Fruit fly (Drosophila melanogaster) whole organism, prepupa: ENCODE results near the gene CG6310.

Experiments
- Blimp-1 ChIP-seq: fragments of 200-800 bp; sonication (Bioruptor generic); optimal IDR thresholded peaks from 3 replicates; lab custom pipeline; 2017; ENCODE audit warnings: missing biosample characterization, missing genetic modification characterization, mild to moderate bottlenecking, moderate library complexity, missing genetic modification reagents
- CG10631 ChIP-seq: fragments of 200-800 bp; sonication (Bioruptor generic); optimal IDR thresholded peaks from 2 replicates; lab custom pipeline; 2016; ENCODE audit warnings: missing biosample characterization, missing genetic modification characterization
- CG10669 ChIP-seq: fragments of 200-800 bp; sonication (Bioruptor generic); optimal IDR thresholded peaks from 3 replicates; lab custom pipeline; 2018; ENCODE audit warnings: missing biosample characterization, mild to moderate bottlenecking, missing genetic modification characterization, moderate library complexity
- CG11762 ChIP-seq: fragments of 200-800 bp; sonication (Bioruptor generic); optimal IDR thresholded peaks from 3 replicates; lab custom pipeline; 2016; ENCODE audit warnings: missing biosample characterization, missing genetic modification characterization; ENCODE audit not compliant: insufficient read depth
- CG15336 ChIP-seq: fragments of 200-800 bp; sonication (Bioruptor generic); IDR thresholded peaks from 2 replicates; pipeline ENCODE4 v1.3.6; 2022; ENCODE audit warnings: missing biosample characterization, missing genetic modification characterization
- CG1621 ChIP-seq: fragments of 200-800 bp; sonication (Bioruptor generic); optimal IDR thresholded peaks from 3 replicates; lab custom pipeline; 2018; ENCODE audit warnings: missing biosample characterization, mild to moderate bottlenecking, missing genetic modification characterization
- CG16779 ChIP-seq: fragments of 200-800 bp; sonication (Bioruptor generic); optimal IDR thresholded peaks from 3 replicates; lab custom pipeline; 2017; ENCODE audit warnings: missing biosample characterization, mild to moderate bottlenecking, missing genetic modification characterization
- CG31627 ChIP-seq: fragments of 200-800 bp; sonication (Bioruptor generic); optimal IDR thresholded peaks from 3 replicates; lab custom pipeline; 2016; ENCODE audit warnings: missing biosample characterization, missing genetic modification characterization
- CG32006 ChIP-seq: fragments of 200-800 bp; sonication (Bioruptor generic); optimal IDR thresholded peaks from 3 replicates; lab custom pipeline; 2017; ENCODE audit warnings: missing biosample characterization, mild to moderate bottlenecking, missing genetic modification characterization
- CG34406 ChIP-seq: fragments of 200-800 bp; sonication (Bioruptor generic); optimal IDR thresholded peaks from 3 replicates; lab custom pipeline; 2016; ENCODE audit warnings: missing biosample characterization, missing genetic modification characterization
- CG4318 ChIP-seq: fragments of 200-800 bp; sonication (Bioruptor generic); optimal IDR thresholded peaks from 3 replicates; lab custom pipeline; 2017; ENCODE audit warnings: missing biosample characterization, mild to moderate bottlenecking, missing genetic modification characterization
- CG6792 ChIP-seq: fragments of 200-800 bp; sonication (Bioruptor generic); optimal IDR thresholded peaks from 3 replicates; lab custom pipeline; 2016; ENCODE audit warnings: missing biosample characterization, missing genetic modification characterization
- CG6808 ChIP-seq: fragments of 200-800 bp; sonication (Bioruptor generic); optimal IDR thresholded peaks from 3 replicates; lab custom pipeline; 2017; ENCODE audit warnings: missing biosample characterization, missing genetic modification characterization, mild to moderate bottlenecking, moderate library complexity, missing genetic modification reagents
- CG6854 ChIP-seq: fragments of 200-800 bp; sonication (Bioruptor generic); optimal IDR thresholded peaks from 2 replicates; lab custom pipeline; 2017; ENCODE audit warnings: missing biosample characterization, mild to moderate bottlenecking, missing genetic modification characterization
- CG8119 ChIP-seq: fragments of 200-800 bp; sonication (Bioruptor generic); IDR thresholded peaks from 3 replicates; pipeline ENCODE4 v1.3.6; 2022; ENCODE audit warnings: missing biosample characterization, missing genetic modification characterization
- CG8319 ChIP-seq: fragments of 200-800 bp; sonication (Bioruptor generic); optimal IDR thresholded peaks from 3 replicates; lab custom pipeline; 2016; ENCODE audit warnings: missing biosample characterization, missing genetic modification characterization
- CG8632 ChIP-seq: fragments of 200-800 bp; sonication (Bioruptor generic); optimal IDR thresholded peaks from 3 replicates; lab custom pipeline; 2016; ENCODE audit warnings: missing biosample characterization, missing genetic modification characterization
- CG9139 ChIP-seq: fragments of 200-800 bp; sonication (Bioruptor generic); optimal IDR thresholded peaks from 3 replicates; lab custom pipeline; 2017; ENCODE audit warnings: missing biosample characterization, mild to moderate bottlenecking, missing genetic modification characterization
- Eip75B ChIP-seq: fragments of 200-800 bp; sonication (Bioruptor generic); optimal IDR thresholded peaks from 3 replicates; lab custom pipeline; 2016; ENCODE audit warnings: missing biosample characterization, missing genetic modification characterization
- Eip78C ChIP-seq: fragments of 200-800 bp; sonication (Bioruptor generic); peaks from one replicate; lab custom pipeline; 2016; ENCODE audit warnings: missing biosample characterization, missing genetic modification characterization
- Eip93F ChIP-seq: fragments of 200-800 bp; sonication (Bioruptor generic); optimal IDR thresholded peaks from 2 replicates; lab custom pipeline; 2016; ENCODE audit warnings: missing biosample characterization, mild to moderate bottlenecking, missing genetic modification characterization
- Ets21C ChIP-seq: fragments of 200-800 bp; sonication (Bioruptor generic); optimal IDR thresholded peaks from 3 replicates; lab custom pipeline; 2016; ENCODE audit warnings: missing biosample characterization, missing genetic modification characterization
- Ets96B ChIP-seq: fragments of 200-800 bp; optimal IDR thresholded peaks from 2 replicates; lab custom pipeline; 2019; ENCODE audit warnings: missing biosample characterization, mild to moderate bottlenecking, missing genetic modification characterization, moderate library complexity
- Gug ChIP-seq: fragments of 200-800 bp; sonication (Bioruptor generic); IDR thresholded peaks from 2 replicates; pipeline ENCODE4 v1.3.6; 2022; ENCODE audit warnings: missing biosample characterization, missing genetic modification characterization
- Hr38 ChIP-seq: sonication (Bioruptor generic); optimal IDR thresholded peaks from 2 replicates; lab custom pipeline; 2016; ENCODE audit warnings: missing biosample characterization, missing genetic modification characterization
- Hr4 ChIP-seq: fragments of 200-800 bp; sonication (Bioruptor generic); optimal IDR thresholded peaks from 3 replicates; lab custom pipeline; 2016; ENCODE audit warnings: missing biosample characterization, missing genetic modification characterization
- Met ChIP-seq: fragments of 200-800 bp; sonication (Bioruptor generic); optimal IDR thresholded peaks from 3 replicates; lab custom pipeline; 2016; ENCODE audit warnings: missing biosample characterization, missing genetic modification characterization
- OdsH ChIP-seq: fragments of 200-800 bp; sonication (Bioruptor generic); optimal IDR thresholded peaks from 3 replicates; lab custom pipeline; 2016; ENCODE audit warnings: missing biosample characterization, missing genetic modification characterization
- Sox102F ChIP-seq: fragments of 200-800 bp; sonication (Bioruptor generic); optimal IDR thresholded peaks from 2 replicates; lab custom pipeline; 2016; ENCODE audit warnings: missing biosample characterization, mild to moderate bottlenecking, missing genetic modification characterization
- Sox14 ChIP-seq: fragments of 200-800 bp; sonication (Bioruptor generic); optimal IDR thresholded peaks from 3 replicates; lab custom pipeline; 2016; ENCODE audit warnings: missing biosample characterization, missing genetic modification characterization
- Sox15 ChIP-seq: fragments of 200-800 bp; sonication (Bioruptor generic); optimal IDR thresholded peaks from 3 replicates; lab custom pipeline; 2016; ENCODE audit warnings: missing biosample characterization, missing genetic modification characterization
- acj6 ChIP-seq: fragments of 200-800 bp; sonication (Bioruptor generic); optimal IDR thresholded peaks from 3 replicates; lab custom pipeline; 2016; ENCODE audit warnings: missing biosample characterization, missing genetic modification characterization
- cyc ChIP-seq: fragments of 200-800 bp; sonication (Bioruptor generic); optimal IDR thresholded peaks from 3 replicates; lab custom pipeline; 2016; ENCODE audit warnings: missing biosample characterization, missing genetic modification characterization
- dac ChIP-seq: fragments of 200-800 bp; sonication (Bioruptor generic); optimal IDR thresholded peaks from 2 replicates; lab custom pipeline; 2017; ENCODE audit warnings: missing biosample characterization, mild to moderate bottlenecking, missing genetic modification characterization
- dsx ChIP-seq: fragments of 200-800 bp; optimal IDR thresholded peaks from 3 replicates; lab custom pipeline; 2019; ENCODE audit warnings: missing biosample characterization, mild to moderate bottlenecking, missing genetic modification characterization, moderate library complexity; ENCODE audit not compliant: poor library complexity, severe bottlenecking
- esn ChIP-seq: fragments of 200-800 bp; sonication (Bioruptor generic); optimal IDR thresholded peaks from 2 replicates; lab custom pipeline; 2016; ENCODE audit warnings: missing biosample characterization, mild to moderate bottlenecking, missing genetic modification characterization, moderate library complexity
- fd59A ChIP-seq: fragments of 200-800 bp; sonication (Bioruptor generic); optimal IDR thresholded peaks from 2 replicates; lab custom pipeline; 2017; ENCODE audit warnings: missing biosample characterization, mild to moderate bottlenecking, missing genetic modification characterization, missing genetic modification reagents
- fd85E ChIP-seq: fragments of 200-800 bp; sonication (Bioruptor generic); optimal IDR thresholded peaks from 3 replicates; lab custom pipeline; 2016; ENCODE audit warnings: missing biosample characterization, missing genetic modification characterization
- pdm3 ChIP-seq: fragments of 200-800 bp; sonication (Bioruptor generic); optimal IDR thresholded peaks from 3 replicates; lab custom pipeline; 2016; ENCODE audit warnings: missing biosample characterization, missing genetic modification characterization
- salr ChIP-seq, 2 experiments: fragments of 200-800 bp; sonication (Bioruptor generic); optimal IDR thresholded peaks; 3 replicates each; lab custom pipeline; 2016 to 2018; ENCODE audit warnings: missing biosample characterization in 2 of 2, missing genetic modification characterization in 2 of 2, mild to moderate bottlenecking in 1 of 2
- spab ChIP-seq: fragments of 200-800 bp; sonication (Bioruptor generic); optimal IDR thresholded peaks from 2 replicates; lab custom pipeline; 2017; ENCODE audit warnings: missing biosample characterization, mild to moderate bottlenecking, missing genetic modification characterization, missing genetic modification reagents
- svp ChIP-seq: fragments of 200-800 bp; sonication (Bioruptor generic); peaks from one replicate; lab custom pipeline; 2016; ENCODE audit warnings: missing biosample characterization, missing genetic modification characterization
- topi ChIP-seq: fragments of 200-800 bp; sonication (Bioruptor generic); optimal IDR thresholded peaks from 3 replicates; lab custom pipeline; 2016; ENCODE audit warnings: missing biosample characterization, missing genetic modification characterization
- vri ChIP-seq: fragments of 200-800 bp; sonication (Bioruptor generic); optimal IDR thresholded peaks from 3 replicates; lab custom pipeline; 2016; ENCODE audit warnings: missing biosample characterization, mild to moderate bottlenecking, missing genetic modification characterization

The CG6310 gene

DNA sequence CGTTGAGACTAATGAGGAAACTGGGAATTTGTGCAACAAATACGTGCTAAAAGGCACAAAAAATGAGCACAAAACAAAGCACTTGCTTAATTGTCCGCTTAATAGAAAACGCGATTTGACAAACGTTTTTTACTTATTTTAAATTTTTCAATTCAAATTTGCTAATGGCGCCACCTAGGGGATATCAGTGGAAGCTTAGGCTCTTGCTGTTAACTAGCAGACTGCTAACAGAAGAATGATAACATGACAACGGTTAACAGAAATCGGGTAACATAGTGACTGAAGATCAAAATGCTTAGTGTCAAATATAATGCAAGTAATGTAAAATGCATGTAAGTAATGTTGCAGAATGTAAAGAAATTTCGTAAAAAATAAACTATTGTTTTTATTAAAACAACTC is 28.5 kb downstream of the CG6310 start:
- TF ChIP-seq fd59A (GFP tag; lab: Kevin White, UChicago) (no peak), CG4318 (GFP tag; lab: Kevin White, UChicago) (no peak), CG1621 (tag; lab: Kevin White, UChicago) (no peak), topi (GFP tag; lab: Kevin White, UChicago) (no peak), Sox15 (GFP tag; lab: Kevin White, UChicago) (no peak), Hr4 (GFP tag; lab: Kevin White, UChicago) (no peak), CG16779 (no peak), Eip78C (GFP tag; lab: Kevin White, UChicago) (no peak), CG32006 (GFP tag; lab: Kevin White, UChicago) (no peak), salr (GFP tag; optimal IDR thresholded peaks at IDR 0.05; lab: Kevin White, UChicago) (no peak), CG34406 (GFP tag; lab: Kevin White, UChicago) (no peak), CG9139 (GFP tag; lab: Kevin White, UChicago) (no peak)
- TF ChIP-seq, all 60 proteins: peak for 0

DNA sequence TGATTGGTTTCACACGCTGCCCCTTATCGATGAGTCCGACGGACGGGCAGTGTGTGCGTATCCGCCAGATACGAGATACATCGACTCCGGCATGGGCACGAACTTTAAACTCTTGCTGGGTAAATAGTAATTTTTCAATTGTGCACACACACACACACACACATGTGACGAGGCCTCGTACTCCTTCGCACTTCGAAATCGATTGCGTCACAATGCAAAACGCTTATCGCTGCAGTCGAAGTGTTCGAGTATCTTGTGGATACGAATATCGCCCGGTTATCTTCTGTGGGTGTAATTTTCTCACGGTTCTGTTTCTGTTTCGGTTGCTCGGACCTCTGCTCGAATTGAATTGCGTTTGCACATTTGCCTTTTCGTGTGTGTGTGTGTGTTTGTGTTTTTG is 34.6 kb downstream of the CG6310 start:
- TF ChIP-seq acj6 (no peak), vri (GFP tag; lab: Kevin White, UChicago) (peak; percentile 63)

DNA sequence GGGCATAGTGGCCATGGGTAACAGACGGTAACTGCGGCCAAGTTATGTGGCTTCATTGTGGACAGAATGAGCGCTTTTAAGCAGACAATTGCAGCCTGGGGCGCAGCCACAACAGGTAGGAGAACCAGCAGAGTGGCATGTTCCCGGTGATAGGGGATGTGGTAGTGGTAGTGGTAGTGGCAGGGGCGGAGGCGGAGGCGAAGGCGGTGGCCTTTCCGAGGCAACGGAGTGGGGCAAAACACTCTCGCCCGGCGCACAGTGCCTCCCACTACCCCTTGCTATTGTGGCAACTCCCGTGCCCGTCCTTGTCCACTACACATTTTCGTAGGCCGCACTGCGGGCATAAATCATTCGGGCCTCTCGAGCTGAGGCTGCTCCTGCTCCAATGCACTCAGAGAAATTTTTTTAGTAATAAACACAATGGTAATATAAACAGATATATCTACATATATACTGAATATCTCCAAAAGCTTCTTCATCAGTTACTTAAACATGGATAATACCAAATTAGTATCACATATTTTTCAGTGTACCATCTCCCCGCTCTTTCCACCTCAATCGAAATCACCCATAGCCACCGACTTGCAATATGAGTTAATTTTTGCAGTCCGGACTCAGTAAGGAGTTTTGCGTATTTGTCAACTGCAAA is 36.2 kb downstream of the CG6310 start:
- peak; percentile 64 for TF ChIP-seq fd59A (GFP tag; lab: Kevin White, UChicago)
- peak; percentile 82 for TF ChIP-seq dsx
- TF ChIP-seq Sox102F (GFP tag; lab: Kevin White, UChicago), result peak; percentile 56
- peak; percentile 69 for TF ChIP-seq Sox14 (GFP tag; lab: Kevin White, UChicago)
- peak; percentile 31 for TF ChIP-seq CG8319 (GFP tag; lab: Kevin White, UChicago)
- TF ChIP-seq Eip75B (GFP tag; lab: Kevin White, UChicago), result peak; percentile 79
- TF ChIP-seq Hr4 (GFP tag; lab: Kevin White, UChicago), result peak; percentile 89
- no peak for TF ChIP-seq Eip93F (GFP tag; lab: Kevin White, UChicago)
- peak; percentile 59 for TF ChIP-seq CG8632 (GFP tag; lab: Kevin White, UChicago)
- peak; percentile 80 for TF ChIP-seq CG6808 (GFP tag; lab: Kevin White, UChicago)
- peak; percentile 80 for TF ChIP-seq OdsH (GFP tag; lab: Kevin White, UChicago)
- TF ChIP-seq esn (GFP tag; lab: Kevin White, UChicago), result peak; percentile 81
- peak; percentile 60 for TF ChIP-seq CG31627 (GFP tag; lab: Kevin White, UChicago)
- peak; percentile 74 for TF ChIP-seq acj6
- peak; percentile 79 for TF ChIP-seq CG32006 (GFP tag; lab: Kevin White, UChicago)
- peak; percentile 86 for TF ChIP-seq CG15336 (GFP tag; lab: Robert Waterston, UW)
- peak; percentile 26 for TF ChIP-seq CG6854 (GFP tag; lab: Kevin White, UChicago)
- peak; percentile 89 for TF ChIP-seq svp (GFP tag; lab: Kevin White, UChicago)
- TF ChIP-seq Ets21C, result peak; percentile 36
- TF ChIP-seq CG16779, result peak; percentile 50
- peak; percentile 81 for TF ChIP-seq spab
- TF ChIP-seq CG10669 (GFP tag; lab: Kevin White, UChicago), result peak; percentile 74
- TF ChIP-seq CG8119 (GFP tag; lab: Robert Waterston, UW), result peak; percentile 88
- TF ChIP-seq cyc (GFP tag; lab: Kevin White, UChicago), result peak; percentile 54
- TF ChIP-seq Blimp-1, result peak; percentile 70
- peak; percentile 78 for TF ChIP-seq Gug
- peak; percentile 85 for TF ChIP-seq Ets96B (tag; lab: Kevin White, UChicago)
- TF ChIP-seq dac (GFP tag; lab: Kevin White, UChicago), result peak; percentile 61
- peak; percentile 59 for TF ChIP-seq CG6792 (GFP tag; lab: Kevin White, UChicago)
- TF ChIP-seq pdm3 (GFP tag; lab: Kevin White, UChicago), result peak; percentile 67
- peak; percentile 76 for TF ChIP-seq topi (GFP tag; lab: Kevin White, UChicago)
- peak; percentile 40 for TF ChIP-seq CG4318 (GFP tag; lab: Kevin White, UChicago)
- no peak for TF ChIP-seq Hr38
- peak; percentile 74 for TF ChIP-seq CG1621 (tag; lab: Kevin White, UChicago)
- TF ChIP-seq Met, result peak; percentile 82
- TF ChIP-seq Sox15 (GFP tag; lab: Kevin White, UChicago), result peak; percentile 41
- TF ChIP-seq CG34406 (GFP tag; lab: Kevin White, UChicago), result peak; percentile 60
- TF ChIP-seq CG11762, result peak; percentile 66
- peak; percentile 96 for TF ChIP-seq Eip78C (GFP tag; lab: Kevin White, UChicago)
- TF ChIP-seq CG10631 (GFP tag; lab: Kevin White, UChicago), result peak; percentile 80
- TF ChIP-seq fd85E (GFP tag; lab: Kevin White, UChicago), result no peak
- peak; percentile 61 for TF ChIP-seq vri (GFP tag; lab: Kevin White, UChicago)
